Fruit fly (Drosophila melanogaster): ENCODE data around the gene CG8034.

CG8034 gene

dm6 chrX:19289318-19289970, 8.5 kb downstream of the CG8034 start:
- TF ChIP-seq brk (GFP tag; optimal IDR thresholded peaks at IDR 0.05) (peak; percentile 92), Hr78 (GFP tag; optimal IDR thresholded peaks at IDR 0.05) (no peak), dmrt93B (GFP tag; optimal IDR thresholded peaks at IDR 0.05) (peak; percentile 96), foxo (GFP tag; optimal IDR thresholded peaks at IDR 0.05) (peak; percentile 92 to 98), OdsH (GFP tag; optimal IDR thresholded peaks at IDR 0.05) (peak; percentile 94), psq (GFP tag; optimal IDR thresholded peaks at IDR 0.05) (peak; percentile 92), N (GFP tag; optimal IDR thresholded peaks at IDR 0.05) (no peak), jim (GFP tag; optimal IDR thresholded peaks at IDR 0.05) (peak; percentile 90), rgr (GFP tag; optimal IDR thresholded peaks at IDR 0.05) (peak; percentile 97), fru (GFP tag; optimal IDR thresholded peaks at IDR 0.05) (peak; percentile 98), Myc (optimal IDR thresholded peaks at IDR 0.05) (no peak), GATAd (GFP tag; optimal IDR thresholded peaks at IDR 0.05) (peak; percentile 93), Abd-B (GFP tag; optimal IDR thresholded peaks at IDR 0.05) (no peak), pan (optimal IDR thresholded peaks at IDR 0.05) (no peak), dsf (GFP tag; optimal IDR thresholded peaks at IDR 0.05; ENCODE audit: borderline replicate concordance) (peak; percentile 87), Hnf4 (GFP tag; optimal IDR thresholded peaks at IDR 0.05) (peak; percentile 99), ey (GFP tag; optimal IDR thresholded peaks at IDR 0.05) (peak; percentile 98), Rel (GFP tag; optimal IDR thresholded peaks at IDR 0.05) (peak; percentile 92), Rel (tag; optimal IDR thresholded peaks at IDR 0.05) (peak; percentile 91), h (GFP tag; optimal IDR thresholded peaks at IDR 0.05) (peak; percentile 98), lola (GFP tag; optimal IDR thresholded peaks at IDR 0.05) (no peak), Dif (GFP tag; optimal IDR thresholded peaks at IDR 0.05; ENCODE audit: partially characterized antibody) (no peak), Vsx2 (GFP tag; optimal IDR thresholded peaks at IDR 0.05; ENCODE audit: partially characterized antibody) (no peak), sage (GFP tag; optimal IDR thresholded peaks at IDR 0.05) (peak; percentile 97), br (GFP tag; optimal IDR thresholded peaks at IDR 0.05) (peak; percentile 98), sv (GFP tag; optimal IDR thresholded peaks at IDR 0.05) (peak; percentile 80), CG9705 (GFP tag; optimal IDR thresholded peaks at IDR 0.05) (peak; percentile 97), Mio (GFP tag; optimal IDR thresholded peaks at IDR 0.05) (peak; percentile 78), dl (GFP tag; optimal IDR thresholded peaks at IDR 0.05; ENCODE audit: insufficient read depth in 1 of 2, partially characterized antibody in 2 of 2) (no peak), usp (GFP tag; optimal IDR thresholded peaks at IDR 0.05) (no peak), CrebA (GFP tag; optimal IDR thresholded peaks at IDR 0.05; ENCODE audit: borderline replicate concordance) (peak; percentile 82), Sp1 (GFP tag; optimal IDR thresholded peaks at IDR 0.05) (peak; percentile 96), HLH106 (tag; optimal IDR thresholded peaks at IDR 0.05) (peak; percentile 98), Jra (GFP tag; optimal IDR thresholded peaks at IDR 0.05) (peak; percentile 95), woc (GFP tag; optimal IDR thresholded peaks at IDR 0.05) (peak; percentile 98), Dfd (GFP tag; optimal IDR thresholded peaks at IDR 0.05) (no peak), tai (GFP tag; optimal IDR thresholded peaks at IDR 0.05) (peak; percentile 97), CG32264 (GFP tag; optimal IDR thresholded peaks at IDR 0.05) (peak; percentile 97), Hr83 (GFP tag; optimal IDR thresholded peaks at IDR 0.05; ENCODE audit: poor library complexity, severe bottlenecking) (peak; percentile 95)

dm6 chrX:19287784-19288183, 10.2 kb downstream of the CG8034 start:
- TF ChIP-seq CG9705 (GFP tag; optimal IDR thresholded peaks at IDR 0.05) (no peak), dmrt93B (GFP tag; optimal IDR thresholded peaks at IDR 0.05) (no peak), usp (GFP tag; optimal IDR thresholded peaks at IDR 0.05) (no peak), woc (GFP tag; optimal IDR thresholded peaks at IDR 0.05) (no peak), Hr78 (GFP tag; optimal IDR thresholded peaks at IDR 0.05) (no peak), OdsH (GFP tag; optimal IDR thresholded peaks at IDR 0.05) (no peak), GATAd (GFP tag; optimal IDR thresholded peaks at IDR 0.05) (no peak), fru (GFP tag; optimal IDR thresholded peaks at IDR 0.05) (no peak), br (GFP tag; optimal IDR thresholded peaks at IDR 0.05) (no peak), Hnf4 (GFP tag; optimal IDR thresholded peaks at IDR 0.05) (no peak)
